Fruit fly (Drosophila melanogaster) whole organism: ENCODE measurements around the gene CG43082.

ENCODE experiments used
- CG8478 ChIP-seq: fragments of >200 bp; optimal IDR thresholded peaks from 2 replicates; lab custom pipeline; 2018; ENCODE audit warnings: inconsistent platforms
- Dll ChIP-seq: fragments of >200 bp; optimal IDR thresholded peaks from 2 replicates; lab custom pipeline; 2017
- pan ChIP-seq: fragments of >200 bp; optimal IDR thresholded peaks from 2 replicates; lab custom pipeline; 2017
- psq ChIP-seq: fragments of >200 bp; optimal IDR thresholded peaks from 2 replicates; lab custom pipeline; 2017

DNA sequence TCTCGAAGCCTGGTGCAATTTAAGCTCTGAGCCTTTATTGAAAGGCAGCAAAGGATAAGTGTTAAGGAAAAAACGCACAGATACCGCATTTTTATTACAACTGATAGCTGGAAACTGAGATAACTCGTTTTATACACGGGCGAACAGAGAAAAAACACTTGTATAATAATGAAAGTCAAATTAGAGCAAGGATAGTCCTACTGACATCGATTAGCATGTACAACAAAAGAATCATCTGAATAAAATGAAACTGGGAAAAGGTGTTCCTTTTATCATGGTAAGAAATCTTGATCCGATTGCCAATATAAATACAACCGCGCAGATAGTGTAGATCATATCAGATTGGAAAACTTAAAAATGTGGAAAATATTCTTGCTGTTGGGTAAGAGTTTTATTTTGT lies 752 bp upstream of the CG43082 start, which contains the start of the genes Eig71Ej and Eig71Ek:
- TF ChIP-seq Dll (lab: Kevin White, UChicago), result no peak
- no peak for TF ChIP-seq pan (lab: Kevin White, UChicago)
- no peak for TF ChIP-seq psq (lab: Kevin White, UChicago)
- TF ChIP-seq CG8478 (lab: Kevin White, UChicago), result no peak
